Fruit fly (Drosophila melanogaster): ENCODE measurements around the gene Jon66Cii.

Gene Jon66Cii

DNA sequence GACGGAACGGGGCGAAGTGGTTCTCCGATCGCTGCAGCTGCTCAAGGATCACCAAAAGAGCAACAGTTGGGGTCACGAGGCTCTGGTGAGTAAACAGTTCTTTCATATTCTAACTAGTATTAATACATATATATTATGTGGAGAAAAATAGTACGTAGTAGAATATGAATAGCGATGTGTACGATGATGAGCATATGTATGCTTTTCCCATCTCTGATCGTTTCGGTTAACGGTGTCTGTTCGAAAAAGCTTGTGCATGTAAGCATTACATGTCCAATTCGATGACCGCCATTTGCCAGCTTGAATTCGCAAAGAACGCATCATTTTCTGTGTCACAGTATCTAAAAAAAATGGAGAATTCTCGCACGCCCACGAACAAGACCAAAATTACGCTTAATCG is 19.3 kb upstream of the Jon66Cii start, which contains the start of the genes Oseg1 and mtrm:
Oseg1 (minus strand) TSS at position 101 of the 400 bp plus-strand sequence.
mtrm (plus strand) TSS at position 288 of the 400 bp plus-strand sequence.
- TF ChIP-seq tj (GFP tag; optimal IDR thresholded peaks at IDR 0.05), result no peak
- peak; percentile 41 for TF ChIP-seq ovo (GFP tag; optimal IDR thresholded peaks at IDR 0.05)
- TF ChIP-seq toe (GFP tag; optimal IDR thresholded peaks at IDR 0.05), result no peak

dm6 chr3L:8411439-8411897 is 18.0 kb upstream of the Jon66Cii start, which contains the start of gene Exo70:
Gene Exo70 (plus strand): TSS chr3L:8411851.
- peak; percentile 8 for TF ChIP-seq ovo (GFP tag; optimal IDR thresholded peaks at IDR 0.05)
- peak; percentile 1 for TF ChIP-seq CG11617 (GFP tag; optimal IDR thresholded peaks at IDR 0.05)
- TF ChIP-seq CG7101 (tag; optimal IDR thresholded peaks at IDR 0.05), result peak; percentile 15
- no peak for TF ChIP-seq cnc (optimal IDR thresholded peaks at IDR 0.05)
- TF ChIP-seq CG14711 (tag; optimal IDR thresholded peaks at IDR 0.05), result peak; percentile 21
- TF ChIP-seq Mnt (GFP tag; optimal IDR thresholded peaks at IDR 0.05), result peak; percentile 12
- TF ChIP-seq CG7045 (GFP tag; optimal IDR thresholded peaks at IDR 0.05), result no peak

DNA sequence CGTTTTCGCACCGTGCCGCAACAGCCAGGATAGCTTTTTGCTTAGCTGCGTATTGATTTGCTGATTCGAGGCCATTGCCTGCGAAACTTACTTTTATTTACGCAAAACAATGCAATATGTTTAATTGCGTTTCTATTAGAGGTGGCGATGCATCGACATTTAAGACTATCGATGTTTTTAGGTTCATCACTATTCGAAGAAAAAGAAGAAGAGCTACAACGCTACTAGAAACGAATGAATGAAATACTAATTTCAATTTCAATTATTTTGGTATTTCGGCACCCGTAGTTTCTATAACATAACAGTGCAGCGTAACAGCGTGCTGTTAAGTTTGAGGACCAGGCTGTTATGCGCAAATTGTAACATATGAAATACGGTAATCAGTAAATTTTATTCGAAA is 11.7 kb upstream of the Jon66Cii start, which contains the start of the genes Tpt, mkg-p and CG13667:
Tpt (minus strand) TSS at position 155 of the 400 bp plus-strand sequence.
mkg-p (minus strand) TSS at position 155 of the 400 bp plus-strand sequence.
CG13667 (plus strand) TSS at position 332 of the 400 bp plus-strand sequence.
- TF ChIP-seq Mnt (GFP tag; optimal IDR thresholded peaks at IDR 0.05), result peak; percentile 43
- peak; percentile 52 for TF ChIP-seq bab1 (GFP tag; optimal IDR thresholded peaks at IDR 0.05)
- TF ChIP-seq cic (GFP tag; optimal IDR thresholded peaks at IDR 0.05), result peak; percentile 55
- TF ChIP-seq Crg-1 (GFP tag; optimal IDR thresholded peaks at IDR 0.05), result no peak

DNA sequence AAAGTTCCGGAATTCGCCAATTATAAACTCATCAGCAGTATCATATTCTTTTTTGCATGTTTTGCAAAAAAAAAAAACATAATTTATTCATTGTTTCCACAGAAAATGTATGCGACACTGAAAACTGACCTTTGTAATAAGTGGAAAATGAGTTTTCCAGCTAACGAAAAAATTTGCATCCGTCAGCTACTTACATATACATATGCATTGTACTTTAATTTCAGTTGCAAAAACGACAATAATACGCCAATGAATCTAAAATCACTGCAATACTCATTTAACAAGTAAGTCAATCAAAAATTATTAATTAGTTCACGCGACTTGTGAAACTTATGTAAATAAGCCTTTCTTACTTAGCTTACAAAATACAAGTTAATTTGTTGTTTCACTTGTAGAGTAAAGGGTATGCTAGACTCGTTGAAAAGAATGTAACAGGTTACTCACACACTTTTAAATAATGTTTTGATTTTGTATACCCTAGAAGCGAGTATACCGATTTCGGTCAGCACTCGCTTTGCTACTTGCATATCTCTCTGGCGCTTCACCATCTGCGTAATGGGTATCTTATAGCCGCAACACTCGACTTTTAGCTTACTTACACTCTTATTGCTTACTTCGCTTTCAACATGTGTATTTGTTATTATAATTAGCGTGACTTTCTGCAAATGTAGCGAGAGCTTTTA is 5.5 kb upstream of the Jon66Cii start:
- TF ChIP-seq Hr96 (GFP tag; optimal IDR thresholded peaks at IDR 0.05), result no peak
- TF ChIP-seq CG7045 (GFP tag; optimal IDR thresholded peaks at IDR 0.05), result peak; percentile 13
- no peak for TF ChIP-seq toe (GFP tag; optimal IDR thresholded peaks at IDR 0.05)
- no peak for TF ChIP-seq ovo (GFP tag; optimal IDR thresholded peaks at IDR 0.05)
- peak; percentile 48 for TF ChIP-seq CG1620 (GFP tag; optimal IDR thresholded peaks at IDR 0.05)
- TF ChIP-seq pad (GFP tag; optimal IDR thresholded peaks at IDR 0.05), result peak; percentile 71
- peak; percentile 48 for TF ChIP-seq CG5204 (GFP tag; optimal IDR thresholded peaks at IDR 0.05)
- TF ChIP-seq tj (GFP tag; optimal IDR thresholded peaks at IDR 0.05), result peak; percentile 95
- TF ChIP-seq CG14711 (tag; optimal IDR thresholded peaks at IDR 0.05), result peak; percentile 86
- TF ChIP-seq Crg-1 (GFP tag; optimal IDR thresholded peaks at IDR 0.05), result peak; percentile 60
- TF ChIP-seq kay (GFP tag; ENCODE audit: borderline replicate concordance), result peak; percentile 21
- peak; percentile 85 for TF ChIP-seq CG33017 (tag; optimal IDR thresholded peaks at IDR 0.05)
- peak; percentile 36 for TF ChIP-seq cic (GFP tag; optimal IDR thresholded peaks at IDR 0.05)
- no peak for TF ChIP-seq Clk (GFP tag; optimal IDR thresholded peaks at IDR 0.05)
- TF ChIP-seq cnc (optimal IDR thresholded peaks at IDR 0.05), result no peak
- peak; percentile 74 for TF ChIP-seq CG12768 (GFP tag; optimal IDR thresholded peaks at IDR 0.05)
- TF ChIP-seq CG7101 (tag; optimal IDR thresholded peaks at IDR 0.05), result peak; percentile 87
- TF ChIP-seq Mnt (GFP tag; optimal IDR thresholded peaks at IDR 0.05), result no peak
- peak; percentile 68 for TF ChIP-seq CG11617 (GFP tag; optimal IDR thresholded peaks at IDR 0.05)
- TF ChIP-seq bab1 (GFP tag; optimal IDR thresholded peaks at IDR 0.05), result peak; percentile 96

dm6 chr3L:8396187-8396586 is 2.7 kb upstream of the Jon66Cii start:
- peak; percentile 95 for TF ChIP-seq tj (GFP tag; optimal IDR thresholded peaks at IDR 0.05)
- TF ChIP-seq bab1 (GFP tag; optimal IDR thresholded peaks at IDR 0.05), result no peak

dm6 chr3L:8395630-8396168 is 2.2 kb upstream of the Jon66Cii start, which contains the start of gene CG7120:
Gene CG7120 (plus strand): TSS chr3L:8396000.
- TF ChIP-seq cic (GFP tag; optimal IDR thresholded peaks at IDR 0.05) (peak; percentile 2), kay (GFP tag; ENCODE audit: borderline replicate concordance) (no peak), Hr96 (GFP tag; optimal IDR thresholded peaks at IDR 0.05) (peak; percentile 8)

DNA sequence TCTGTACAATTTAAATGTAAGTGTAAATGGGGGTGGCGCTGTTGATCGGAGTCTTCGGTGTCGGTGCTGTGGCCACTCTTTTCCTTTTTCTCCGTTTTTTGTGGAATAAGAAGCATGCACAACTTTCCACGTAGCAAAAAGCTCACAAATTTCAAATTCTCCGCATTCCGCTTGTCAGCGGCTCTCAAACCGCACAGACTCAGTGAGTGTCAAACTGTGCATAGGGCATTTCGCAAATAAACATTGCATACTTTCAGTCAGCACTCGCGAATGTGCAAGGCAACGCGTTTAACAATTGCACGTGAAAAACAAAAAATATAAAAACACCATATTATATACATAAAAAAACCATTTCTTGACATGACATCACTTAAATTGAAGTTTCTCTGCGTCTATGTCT is 1.5 kb upstream of the Jon66Cii start:
- no peak for TF ChIP-seq CG33017 (tag; optimal IDR thresholded peaks at IDR 0.05)

dm6 chr3L:8394132-8394531 is 683 bp upstream of the Jon66Cii start:
- TF ChIP-seq CG5204 (GFP tag; optimal IDR thresholded peaks at IDR 0.05), result no peak
- no peak for TF ChIP-seq CG14711 (tag; optimal IDR thresholded peaks at IDR 0.05)
- no peak for TF ChIP-seq CG33017 (tag; optimal IDR thresholded peaks at IDR 0.05)
- no peak for TF ChIP-seq tj (GFP tag; optimal IDR thresholded peaks at IDR 0.05)
- TF ChIP-seq Clk (GFP tag; optimal IDR thresholded peaks at IDR 0.05), result no peak
- TF ChIP-seq CG11617 (GFP tag; optimal IDR thresholded peaks at IDR 0.05), result no peak
- no peak for TF ChIP-seq Crg-1 (GFP tag; optimal IDR thresholded peaks at IDR 0.05)
- TF ChIP-seq pad (GFP tag; optimal IDR thresholded peaks at IDR 0.05), result no peak
- no peak for TF ChIP-seq cic (GFP tag; optimal IDR thresholded peaks at IDR 0.05)
- TF ChIP-seq cnc (optimal IDR thresholded peaks at IDR 0.05), result no peak
- no peak for TF ChIP-seq Hr96 (GFP tag; optimal IDR thresholded peaks at IDR 0.05)
- no peak for TF ChIP-seq toe (GFP tag; optimal IDR thresholded peaks at IDR 0.05)
- TF ChIP-seq CG7101 (tag; optimal IDR thresholded peaks at IDR 0.05), result no peak
- TF ChIP-seq kay (GFP tag; ENCODE audit: borderline replicate concordance), result no peak
- no peak for TF ChIP-seq ovo (GFP tag; optimal IDR thresholded peaks at IDR 0.05)
- no peak for TF ChIP-seq Mnt (GFP tag; optimal IDR thresholded peaks at IDR 0.05)
- no peak for TF ChIP-seq CG12768 (GFP tag; optimal IDR thresholded peaks at IDR 0.05)
- TF ChIP-seq bab1 (GFP tag; optimal IDR thresholded peaks at IDR 0.05), result no peak
- no peak for TF ChIP-seq CG1620 (GFP tag; optimal IDR thresholded peaks at IDR 0.05)

Data from whole organism, adult.